Fruit fly (Drosophila melanogaster): ENCODE measurements around the gene Brf.

The Brf gene

dm6 chr3R:17400675-17401118 lies 9.6 kb upstream of the Brf start (continued):
- TF ChIP-seq CG18764 (GFP tag; optimal IDR thresholded peaks at IDR 0.05), result peak; percentile 41
- TF ChIP-seq CG1832 (GFP tag; optimal IDR thresholded peaks at IDR 0.05), result no peak
- TF ChIP-seq CoRest (tag; optimal IDR thresholded peaks at IDR 0.05), result peak; percentile 3
- no peak for TF ChIP-seq CHES-1-like (GFP tag; optimal IDR thresholded peaks at IDR 0.05)
- TF ChIP-seq B-H2 (GFP tag; optimal IDR thresholded peaks at IDR 0.05), result no peak
- no peak for TF ChIP-seq CG13775 (GFP tag; optimal IDR thresholded peaks at IDR 0.05)
- TF ChIP-seq schlank (tag; optimal IDR thresholded peaks at IDR 0.05), result no peak
- peak; percentile 22 for TF ChIP-seq CG5180 (GFP tag; optimal IDR thresholded peaks at IDR 0.05)
- no peak for TF ChIP-seq CG31441 (GFP tag; IDR thresholded peaks at IDR 0.05)
- no peak for TF ChIP-seq CG32772 (GFP tag; IDR thresholded peaks at IDR 0.05)
- no peak for TF ChIP-seq Lim3 (GFP tag; IDR thresholded peaks at IDR 0.05)
- TF ChIP-seq sim (GFP tag; IDR thresholded peaks at IDR 0.05), result no peak
- no peak for TF ChIP-seq CG10274 (GFP tag; optimal IDR thresholded peaks at IDR 0.05)
- TF ChIP-seq YL-1 (GFP tag; optimal IDR thresholded peaks at IDR 0.05), result no peak
- peak; percentile 34 for TF ChIP-seq CG4854 (GFP tag; optimal IDR thresholded peaks at IDR 0.05)
- TF ChIP-seq H15 (GFP tag; IDR thresholded peaks at IDR 0.05), result no peak
- no peak for TF ChIP-seq CG2129 (GFP tag; IDR thresholded peaks at IDR 0.05; ENCODE audit: partially characterized antibody)
- TF ChIP-seq Asciz (GFP tag; optimal IDR thresholded peaks at IDR 0.05), result peak; percentile 38
- TF ChIP-seq ash1 (GFP tag; optimal IDR thresholded peaks at IDR 0.05), result no peak
- TF ChIP-seq so (GFP tag; IDR thresholded peaks at IDR 0.05), result no peak
- TF ChIP-seq Bdp1 (GFP tag; optimal IDR thresholded peaks at IDR 0.05), result no peak
- no peak for TF ChIP-seq CG43689 (GFP tag; IDR thresholded peaks at IDR 0.05)
- no peak for TF ChIP-seq CG9797 (GFP tag; optimal IDR thresholded peaks at IDR 0.05)
- TF ChIP-seq CG6175 (GFP tag; IDR thresholded peaks at IDR 0.05), result no peak
- no peak for TF ChIP-seq pita (GFP tag; optimal IDR thresholded peaks at IDR 0.05)
- no peak for TF ChIP-seq CG17568 (GFP tag; optimal IDR thresholded peaks at IDR 0.05)
- no peak for TF ChIP-seq CG15601 (tag; optimal IDR thresholded peaks at IDR 0.05)
- no peak for TF ChIP-seq rib (GFP tag; IDR thresholded peaks at IDR 0.05)
- TF ChIP-seq hth (optimal IDR thresholded peaks at IDR 0.05), result no peak
- no peak for TF ChIP-seq Doc2 (GFP tag; IDR thresholded peaks at IDR 0.05)
- no peak for TF ChIP-seq CG18011 (GFP tag; optimal IDR thresholded peaks at IDR 0.05)
- no peak for TF ChIP-seq stc (GFP tag; IDR thresholded peaks at IDR 0.05)
- peak; percentile 47 for TF ChIP-seq lbe (GFP tag; optimal IDR thresholded peaks at IDR 0.05)
- no peak for TF ChIP-seq CG31224 (GFP tag; IDR thresholded peaks at IDR 0.05)
- TF ChIP-seq tap (tag; optimal IDR thresholded peaks at IDR 0.05), result peak; percentile 17
- TF ChIP-seq CG33557 (GFP tag; optimal IDR thresholded peaks at IDR 0.05), result no peak
- TF ChIP-seq HLH3B (GFP tag; IDR thresholded peaks at IDR 0.05), result no peak
- TF ChIP-seq ase (GFP tag; IDR thresholded peaks at IDR 0.05), result no peak
- no peak for TF ChIP-seq nerfin-2 (GFP tag; IDR thresholded peaks at IDR 0.05; ENCODE audit: partially characterized antibody)
- peak; percentile 52 for TF ChIP-seq unpg (GFP tag; optimal IDR thresholded peaks at IDR 0.05)
- TF ChIP-seq CG12769 (tag; optimal IDR thresholded peaks at IDR 0.05), result no peak
- peak; percentile 57 for TF ChIP-seq CG9727 (GFP tag; optimal IDR thresholded peaks at IDR 0.05)
- peak; percentile 47 for TF ChIP-seq Six4 (GFP tag; optimal IDR thresholded peaks at IDR 0.05)
- no peak for TF ChIP-seq prd (optimal IDR thresholded peaks at IDR 0.05)
- peak; percentile 18; the same call in 1 of the 3 replicates for TF ChIP-seq prd (GFP tag; IDR thresholded peaks at IDR 0.05)
- no peak for TF ChIP-seq bigmax (GFP tag; optimal IDR thresholded peaks at IDR 0.05)
- no peak for TF ChIP-seq Kr (GFP tag; optimal IDR thresholded peaks at IDR 0.05)
- TF ChIP-seq Stat92E (GFP tag; optimal IDR thresholded peaks at IDR 0.05), result no peak
- no peak for TF ChIP-seq cad (GFP tag; optimal IDR thresholded peaks at IDR 0.05)
- TF ChIP-seq sqz (GFP tag; optimal IDR thresholded peaks at IDR 0.05), result no peak
- 0 out of 2 replicates have a peak, but pooled peaks have one; percentile 16 for TF ChIP-seq ranshi (GFP tag; IDR thresholded peaks at IDR 0.05)
- no peak for TF ChIP-seq CG13287 (GFP tag; IDR thresholded peaks at IDR 0.05; ENCODE audit: partially characterized antibody)
